Worm (Caenorhabditis elegans) whole organism, young adult: ENCODE data around the gene nhr-207.

Source experiments
- T07F8.4 ChIP-seq: sonication (generic microtip); optimal IDR thresholded peaks from 2 replicates; lab custom pipeline; 2016; ENCODE audit warnings: mild to moderate bottlenecking, missing genetic modification characterization, moderate library complexity, missing compliant biosample characterization
- ZK185.1 ChIP-seq: sonication (generic microtip); optimal IDR thresholded peaks from 2 replicates; lab custom pipeline; 2016; ENCODE audit warnings: mild to moderate bottlenecking, missing genetic modification characterization, missing compliant biosample characterization; ENCODE audit not compliant: poor library complexity, severe bottlenecking
- atf-7 ChIP-seq: sonication (generic microtip); optimal IDR thresholded peaks from 2 replicates; lab custom pipeline; 2017; ENCODE audit warnings: mild to moderate bottlenecking, missing genetic modification characterization, missing compliant biosample characterization
- ceh-27 ChIP-seq: fragments of 200-800 bp; sonication (Bioruptor generic); optimal IDR thresholded peaks from 2 replicates; lab custom pipeline; 2018; ENCODE audit warnings: mild to moderate bottlenecking, missing genetic modification characterization, moderate library complexity, missing compliant biosample characterization
- efl-1 ChIP-seq: fragments of 150-350 bp; optimal IDR thresholded peaks from 2 replicates; lab custom pipeline; 2014; ENCODE audit warnings: missing biosample characterization, missing genetic modification reagents, missing genetic modification characterization
- lin-35 ChIP-seq, 3 experiments: fragments of 150-350 bp in 2 of 3; sonication (generic microtip) in 1 of 3; optimal IDR thresholded peaks; 2 replicates each; lab custom pipeline; 2014 to 2018; ENCODE audit warnings: missing biosample characterization in 3 of 3, missing genetic modification characterization in 3 of 3, missing genetic modification reagents in 3 of 3
- nhr-90 ChIP-seq: sonication (generic microtip); optimal IDR thresholded peaks from 2 replicates; lab custom pipeline; 2016; ENCODE audit warnings: missing genotype, mild to moderate bottlenecking, missing genetic modification characterization, missing compliant biosample characterization
- ztf-3 ChIP-seq: fragments of 200-800 bp; sonication (Bioruptor generic); optimal IDR thresholded peaks from 2 replicates; lab custom pipeline; 2018; ENCODE audit warnings: mild to moderate bottlenecking, missing genetic modification characterization, missing compliant biosample characterization

DNA sequence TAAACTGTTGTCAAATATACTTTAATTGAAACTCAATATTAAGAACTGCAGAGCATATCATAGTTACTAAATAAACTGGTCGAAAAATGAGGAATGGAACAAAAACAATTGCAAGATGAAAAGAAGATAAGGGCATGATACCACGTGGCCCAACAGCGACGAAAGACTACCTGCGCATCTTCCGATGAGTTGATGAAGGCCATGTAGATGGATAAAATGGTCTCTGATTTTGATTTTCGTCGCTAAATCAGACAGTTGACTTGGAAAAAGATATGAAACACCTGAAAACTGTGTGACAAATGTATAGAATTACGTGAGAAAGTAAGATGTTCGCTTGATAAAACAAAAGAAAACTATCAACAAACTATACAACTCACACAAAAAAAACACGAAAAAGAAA, 24.5 kb upstream of the nhr-207 start:
- TF ChIP-seq T07F8.4 (tag; lab: Kevin White, UChicago) (no peak), nhr-90 (tag; lab: Kevin White, UChicago) (no peak), ztf-3 (GFP tag; lab: Kevin White, UChicago) (no peak), ceh-27 (GFP tag; lab: Kevin White, UChicago) (no peak), atf-7 (no peak), efl-1 (no peak), ZK185.1 (tag; lab: Kevin White, UChicago) (no peak), lin-35 (GFP tag; optimal IDR thresholded peaks at IDR 0.05; lab: Kevin White, UChicago) (no peak)
